Worm (Caenorhabditis elegans): ENCODE measurements around the gene T19H5.4.
"Not testable (repeated sequence)": the region's sequence is repeated elsewhere in the genome, so short reads cannot be mapped to it uniquely, and the experiment has no call there.

T19H5.4 gene

ce11 chrII:9452172-9452571, 35.0 kb downstream of the T19H5.4 start, which contains the start of gene R09D1.12:
Gene R09D1.12 (minus strand): TSS chrII:9452272.
- TF ChIP-seq drap-1, lin-32, tbx-8 (GFP tag; optimal IDR thresholded peaks at IDR 0.05): not testable (repeated sequence)

- no peak for TF ChIP-seq drap-1 (GFP tag; optimal IDR thresholded peaks at IDR 0.05)
- TF ChIP-seq mls-2 (tag; optimal IDR thresholded peaks at IDR 0.05), result no peak
- no peak for TF ChIP-seq lin-13 (tag; optimal IDR thresholded peaks at IDR 0.05)
- no peak for TF ChIP-seq ceh-43 (GFP tag; optimal IDR thresholded peaks at IDR 0.05)
Observed at ce11 chrII:9447965-9448364, 39.2 kb downstream of the T19H5.4 start, which contains the start of gene chil-18. Gene chil-18 (plus strand): TSS chrII:9448265.

ce11 chrII:9445368-9445767, 41.8 kb downstream of the T19H5.4 start, which contains the start of gene R09D1.13:
Gene R09D1.13 (minus strand): TSS chrII:9445468.
- TF ChIP-seq unc-120 (tag; optimal IDR thresholded peaks at IDR 0.05; ENCODE audit: poor library complexity, severe bottlenecking) (no peak), lin-32 (GFP tag; optimal IDR thresholded peaks at IDR 0.05) (no peak), unc-39 (tag; optimal IDR thresholded peaks at IDR 0.05) (no peak), ceh-43 (GFP tag; optimal IDR thresholded peaks at IDR 0.05) (no peak), bed-3 (GFP tag; optimal IDR thresholded peaks at IDR 0.05) (no peak), drap-1 (GFP tag; optimal IDR thresholded peaks at IDR 0.05) (no peak), nhr-76 (tag; optimal IDR thresholded peaks at IDR 0.05) (no peak), snpc-4 (tag; optimal IDR thresholded peaks at IDR 0.05) (no peak)

- no peak for TF ChIP-seq ceh-83 (GFP tag; optimal IDR thresholded peaks at IDR 0.05)
- no peak for TF ChIP-seq sem-2 (GFP tag; optimal IDR thresholded peaks at IDR 0.05)
- no peak for TF ChIP-seq blmp-1 (tag; optimal IDR thresholded peaks at IDR 0.05)
- TF ChIP-seq lsy-2 (tag; optimal IDR thresholded peaks at IDR 0.05), result no peak
- no peak for TF ChIP-seq lin-32 (GFP tag; optimal IDR thresholded peaks at IDR 0.05)
- no peak for TF ChIP-seq snpc-4 (tag; optimal IDR thresholded peaks at IDR 0.05)
- TF ChIP-seq nhr-237 (tag; optimal IDR thresholded peaks at IDR 0.05), result no peak
- no peak for TF ChIP-seq elt-1 (tag; optimal IDR thresholded peaks at IDR 0.05; ENCODE audit: borderline replicate concordance, insufficient read depth)
- TF ChIP-seq cnd-1 (tag; optimal IDR thresholded peaks at IDR 0.05), result no peak
- TF ChIP-seq ces-1 (GFP tag; optimal IDR thresholded peaks at IDR 0.05), result no peak
- no peak for TF ChIP-seq ceh-39 (tag; optimal IDR thresholded peaks at IDR 0.05)
- no peak for TF ChIP-seq pha-4 (tag; optimal IDR thresholded peaks at IDR 0.05)
- no peak for TF ChIP-seq nhr-76 (tag; optimal IDR thresholded peaks at IDR 0.05)
- TF ChIP-seq unc-62 (GFP tag; optimal IDR thresholded peaks at IDR 0.05), result no peak
- no peak for TF ChIP-seq nhr-12 (tag; optimal IDR thresholded peaks at IDR 0.05)
- TF ChIP-seq ceh-43 (GFP tag; optimal IDR thresholded peaks at IDR 0.05), result no peak
- TF ChIP-seq ztf-11 (tag; optimal IDR thresholded peaks at IDR 0.05), result no peak
- TF ChIP-seq mls-2 (tag; optimal IDR thresholded peaks at IDR 0.05), result no peak
- no peak for TF ChIP-seq sptf-1 (tag; optimal IDR thresholded peaks at IDR 0.05)
Observed at ce11 chrII:9443522-9443921, 43.7 kb downstream of the T19H5.4 start, which contains the start of gene chil-15. Gene chil-15 (minus strand): TSS chrII:9443622.

ce11 chrII:9441838-9442237, 45.3 kb downstream of the T19H5.4 start, which contains the start of gene chil-16:
Gene chil-16 (minus strand): TSS chrII:9441938.
- no peak for TF ChIP-seq unc-39 (tag; optimal IDR thresholded peaks at IDR 0.05)
- TF ChIP-seq cnd-1 (tag; optimal IDR thresholded peaks at IDR 0.05), result no peak
- TF ChIP-seq elt-3 (tag; optimal IDR thresholded peaks at IDR 0.05), result no peak

ce11 chrII:9440060-9440459, 47.1 kb downstream of the T19H5.4 start, which contains the start of gene chil-17:
Gene chil-17 (minus strand): TSS chrII:9440160.
- TF ChIP-seq unc-62 (GFP tag; optimal IDR thresholded peaks at IDR 0.05) (no peak), mep-1 (tag; optimal IDR thresholded peaks at IDR 0.05) (no peak), nhr-237 (tag; optimal IDR thresholded peaks at IDR 0.05) (no peak), lin-32 (GFP tag; optimal IDR thresholded peaks at IDR 0.05) (no peak), blmp-1 (tag; optimal IDR thresholded peaks at IDR 0.05) (no peak), elt-1 (tag; optimal IDR thresholded peaks at IDR 0.05; ENCODE audit: borderline replicate concordance, insufficient read depth) (no peak), drap-1 (GFP tag; optimal IDR thresholded peaks at IDR 0.05) (no peak), ceh-39 (tag; optimal IDR thresholded peaks at IDR 0.05) (no peak)

ce11 chrII:9438853-9439252, 48.3 kb downstream of the T19H5.4 start:
- TF ChIP-seq sptf-1 (tag; optimal IDR thresholded peaks at IDR 0.05) (no peak), nhr-237 (tag; optimal IDR thresholded peaks at IDR 0.05) (no peak), ceh-83 (GFP tag; optimal IDR thresholded peaks at IDR 0.05) (no peak), mls-2 (tag; optimal IDR thresholded peaks at IDR 0.05) (no peak), unc-62 (GFP tag; optimal IDR thresholded peaks at IDR 0.05) (no peak), lsy-2 (tag; optimal IDR thresholded peaks at IDR 0.05) (no peak), elt-3 (tag; optimal IDR thresholded peaks at IDR 0.05) (no peak), ham-2 (GFP tag; optimal IDR thresholded peaks at IDR 0.05) (no peak), hlh-1 (tag; optimal IDR thresholded peaks at IDR 0.05) (no peak), ceh-39 (tag; optimal IDR thresholded peaks at IDR 0.05) (no peak)

All from whole organism, mixed stage, embryonic.